Fruit fly (Drosophila melanogaster) whole organism, prepupa: Measurements from ENCODE around the gene CG5281.

Experiments used
- Blimp-1 ChIP-seq: fragments of 200-800 bp; sonication (Bioruptor generic); optimal IDR thresholded peaks from 3 replicates; lab custom pipeline; 2017; ENCODE audit warnings: missing biosample characterization, missing genetic modification characterization, mild to moderate bottlenecking, moderate library complexity, missing genetic modification reagents
- CG10669 ChIP-seq: fragments of 200-800 bp; sonication (Bioruptor generic); optimal IDR thresholded peaks from 3 replicates; lab custom pipeline; 2018; ENCODE audit warnings: missing biosample characterization, mild to moderate bottlenecking, missing genetic modification characterization, moderate library complexity
- CG11902 ChIP-seq: fragments of 200-800 bp; sonication (Bioruptor generic); optimal IDR thresholded peaks from 3 replicates; lab custom pipeline; 2016; ENCODE audit warnings: missing biosample characterization, missing genetic modification characterization
- CG15336 ChIP-seq: fragments of 200-800 bp; sonication (Bioruptor generic); IDR thresholded peaks from 2 replicates; pipeline ENCODE4 v1.3.6; 2022; ENCODE audit warnings: missing biosample characterization, missing genetic modification characterization
- CG1621 ChIP-seq: fragments of 200-800 bp; sonication (Bioruptor generic); optimal IDR thresholded peaks from 3 replicates; lab custom pipeline; 2018; ENCODE audit warnings: missing biosample characterization, mild to moderate bottlenecking, missing genetic modification characterization
- CG3032 ChIP-seq: fragments of 200-800 bp; optimal IDR thresholded peaks from 2 replicates; lab custom pipeline; 2019; ENCODE audit warnings: missing biosample characterization, mild to moderate bottlenecking, missing genetic modification characterization, moderate library complexity
- CG31627 ChIP-seq: fragments of 200-800 bp; sonication (Bioruptor generic); optimal IDR thresholded peaks from 3 replicates; lab custom pipeline; 2016; ENCODE audit warnings: missing biosample characterization, missing genetic modification characterization
- CG32006 ChIP-seq: fragments of 200-800 bp; sonication (Bioruptor generic); optimal IDR thresholded peaks from 3 replicates; lab custom pipeline; 2017; ENCODE audit warnings: missing biosample characterization, mild to moderate bottlenecking, missing genetic modification characterization
- CG6792 ChIP-seq: fragments of 200-800 bp; sonication (Bioruptor generic); optimal IDR thresholded peaks from 3 replicates; lab custom pipeline; 2016; ENCODE audit warnings: missing biosample characterization, missing genetic modification characterization
- CG6854 ChIP-seq: fragments of 200-800 bp; sonication (Bioruptor generic); optimal IDR thresholded peaks from 2 replicates; lab custom pipeline; 2017; ENCODE audit warnings: missing biosample characterization, mild to moderate bottlenecking, missing genetic modification characterization
- CG8319 ChIP-seq: fragments of 200-800 bp; sonication (Bioruptor generic); optimal IDR thresholded peaks from 3 replicates; lab custom pipeline; 2016; ENCODE audit warnings: missing biosample characterization, missing genetic modification characterization
- CG9139 ChIP-seq: fragments of 200-800 bp; sonication (Bioruptor generic); optimal IDR thresholded peaks from 3 replicates; lab custom pipeline; 2017; ENCODE audit warnings: missing biosample characterization, mild to moderate bottlenecking, missing genetic modification characterization
- Eip78C ChIP-seq: fragments of 200-800 bp; sonication (Bioruptor generic); peaks from one replicate; lab custom pipeline; 2016; ENCODE audit warnings: missing biosample characterization, missing genetic modification characterization
- Eip93F ChIP-seq: fragments of 200-800 bp; sonication (Bioruptor generic); optimal IDR thresholded peaks from 2 replicates; lab custom pipeline; 2016; ENCODE audit warnings: missing biosample characterization, mild to moderate bottlenecking, missing genetic modification characterization
- Ets21C ChIP-seq: fragments of 200-800 bp; sonication (Bioruptor generic); optimal IDR thresholded peaks from 3 replicates; lab custom pipeline; 2016; ENCODE audit warnings: missing biosample characterization, missing genetic modification characterization
- Gug ChIP-seq: fragments of 200-800 bp; sonication (Bioruptor generic); IDR thresholded peaks from 2 replicates; pipeline ENCODE4 v1.3.6; 2022; ENCODE audit warnings: missing biosample characterization, missing genetic modification characterization
- Hr39 ChIP-seq: fragments of 200-800 bp; sonication (Bioruptor generic); optimal IDR thresholded peaks from 2 replicates; lab custom pipeline; 2016; ENCODE audit warnings: missing biosample characterization, missing genetic modification characterization
- Hr4 ChIP-seq: fragments of 200-800 bp; sonication (Bioruptor generic); optimal IDR thresholded peaks from 3 replicates; lab custom pipeline; 2016; ENCODE audit warnings: missing biosample characterization, missing genetic modification characterization
- Lpt ChIP-seq: fragments of 200-800 bp; sonication (Bioruptor generic); optimal IDR thresholded peaks from 3 replicates; lab custom pipeline; 2016; ENCODE audit warnings: missing biosample characterization, missing genetic modification characterization
- Met ChIP-seq: fragments of 200-800 bp; sonication (Bioruptor generic); optimal IDR thresholded peaks from 3 replicates; lab custom pipeline; 2016; ENCODE audit warnings: missing biosample characterization, missing genetic modification characterization
- Smox ChIP-seq: fragments of 200-800 bp; sonication (Bioruptor generic); optimal IDR thresholded peaks from 3 replicates; lab custom pipeline; 2016; ENCODE audit warnings: missing biosample characterization, missing genetic modification characterization
- Sox102F ChIP-seq: fragments of 200-800 bp; sonication (Bioruptor generic); optimal IDR thresholded peaks from 2 replicates; lab custom pipeline; 2016; ENCODE audit warnings: missing biosample characterization, mild to moderate bottlenecking, missing genetic modification characterization
- Sox14 ChIP-seq: fragments of 200-800 bp; sonication (Bioruptor generic); optimal IDR thresholded peaks from 3 replicates; lab custom pipeline; 2016; ENCODE audit warnings: missing biosample characterization, missing genetic modification characterization
- Sox15 ChIP-seq: fragments of 200-800 bp; sonication (Bioruptor generic); optimal IDR thresholded peaks from 3 replicates; lab custom pipeline; 2016; ENCODE audit warnings: missing biosample characterization, missing genetic modification characterization
- acj6 ChIP-seq: fragments of 200-800 bp; sonication (Bioruptor generic); optimal IDR thresholded peaks from 3 replicates; lab custom pipeline; 2016; ENCODE audit warnings: missing biosample characterization, missing genetic modification characterization
- dsx ChIP-seq: fragments of 200-800 bp; optimal IDR thresholded peaks from 3 replicates; lab custom pipeline; 2019; ENCODE audit warnings: missing biosample characterization, mild to moderate bottlenecking, missing genetic modification characterization, moderate library complexity; ENCODE audit not compliant: poor library complexity, severe bottlenecking
- eg ChIP-seq: fragments of 200-800 bp; sonication (Bioruptor generic); IDR thresholded peaks from 3 replicates; pipeline ENCODE4 v1.3.6; 2022; ENCODE audit warnings: missing biosample characterization, missing genetic modification characterization
- fkh ChIP-seq: fragments of 200-800 bp; sonication (Bioruptor generic); optimal IDR thresholded peaks from 3 replicates; lab custom pipeline; 2017; ENCODE audit warnings: missing biosample characterization, mild to moderate bottlenecking, missing genetic modification characterization, moderate library complexity
- net ChIP-seq: fragments of 200-800 bp; sonication (Bioruptor generic); optimal IDR thresholded peaks from 3 replicates; lab custom pipeline; 2016; ENCODE audit warnings: missing biosample characterization, missing genetic modification characterization
- spab ChIP-seq: fragments of 200-800 bp; sonication (Bioruptor generic); optimal IDR thresholded peaks from 2 replicates; lab custom pipeline; 2017; ENCODE audit warnings: missing biosample characterization, mild to moderate bottlenecking, missing genetic modification characterization, missing genetic modification reagents
- svp ChIP-seq: fragments of 200-800 bp; sonication (Bioruptor generic); peaks from one replicate; lab custom pipeline; 2016; ENCODE audit warnings: missing biosample characterization, missing genetic modification characterization
- topi ChIP-seq: fragments of 200-800 bp; sonication (Bioruptor generic); optimal IDR thresholded peaks from 3 replicates; lab custom pipeline; 2016; ENCODE audit warnings: missing biosample characterization, missing genetic modification characterization

CG5281 gene

DNA sequence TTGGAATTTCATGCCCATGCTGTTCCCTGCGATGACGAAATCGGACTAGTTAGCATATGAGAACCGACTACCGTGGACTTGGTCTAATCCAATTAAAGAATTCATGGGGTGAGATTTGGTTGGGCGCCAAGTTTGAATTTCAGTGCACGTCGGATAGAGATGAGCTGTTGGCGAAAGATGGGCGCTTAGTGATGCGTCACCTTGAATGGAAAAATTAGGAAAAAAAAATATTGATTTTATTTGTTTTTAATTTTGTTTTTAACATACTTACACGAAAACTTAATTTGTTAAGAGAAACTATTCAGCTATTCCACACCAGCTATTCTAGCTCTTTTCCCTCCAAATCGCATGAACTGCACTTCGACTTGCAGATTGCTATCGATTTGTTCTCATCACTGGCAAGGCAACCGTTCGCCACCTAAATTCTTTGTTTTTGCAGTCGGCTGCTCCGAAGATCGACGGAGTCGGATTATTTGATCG lies 14.0 kb upstream of the CG5281 start, which contains the start of the genes ninaG and Sptz (continued):
- TF ChIP-seq CG11902 (GFP tag; lab: Kevin White, UChicago) (peak; percentile 93), Sox102F (GFP tag; lab: Kevin White, UChicago) (peak; percentile 88), fkh (GFP tag; lab: Kevin White, UChicago) (no peak), CG9139 (GFP tag; lab: Kevin White, UChicago) (no peak), CG6854 (GFP tag; lab: Kevin White, UChicago) (peak; percentile 69), Hr4 (no peak), Eip93F (peak; percentile 76), CG6792 (GFP tag; lab: Kevin White, UChicago) (peak; percentile 91)

DNA sequence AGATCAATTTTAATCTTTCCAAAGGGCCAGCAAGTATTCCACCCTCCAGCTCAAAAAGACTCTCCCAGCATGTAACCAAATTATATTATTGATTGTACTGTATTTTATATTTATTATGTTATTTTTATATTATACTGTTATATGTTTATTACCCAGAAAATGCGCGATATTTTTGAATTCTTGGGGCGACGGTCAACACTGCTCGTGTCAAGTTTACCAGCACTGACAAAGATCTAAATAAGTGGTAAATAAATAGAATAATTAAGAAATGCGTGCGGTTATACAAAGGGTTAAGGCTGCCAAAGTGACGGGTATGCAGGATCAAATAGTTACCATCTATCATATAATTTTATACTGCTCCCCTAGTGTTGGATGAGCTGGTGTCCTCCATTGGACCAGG lies 5.8 kb upstream of the CG5281 start, which contains the start of gene Dtd:
Gene Dtd (plus strand): TSS at position 248 of the 400 bp plus-strand sequence.
- TF ChIP-seq CG31627 (GFP tag; lab: Kevin White, UChicago) (no peak), CG6854 (GFP tag; lab: Kevin White, UChicago) (no peak), CG10669 (GFP tag; lab: Kevin White, UChicago) (no peak), topi (no peak), CG8319 (no peak), Eip78C (GFP tag; lab: Kevin White, UChicago) (no peak), Gug (GFP tag; lab: Robert Waterston, UW) (no peak), CG1621 (tag; lab: Kevin White, UChicago) (no peak), Met (GFP tag; lab: Kevin White, UChicago) (no peak), Lpt (GFP tag; lab: Kevin White, UChicago) (no peak), Hr39 (GFP tag; lab: Kevin White, UChicago) (no peak), acj6 (GFP tag; lab: Kevin White, UChicago) (no peak), Hr4 (no peak), CG32006 (GFP tag; lab: Kevin White, UChicago) (no peak), Ets21C (GFP tag; lab: Kevin White, UChicago) (no peak), eg (no peak)

DNA sequence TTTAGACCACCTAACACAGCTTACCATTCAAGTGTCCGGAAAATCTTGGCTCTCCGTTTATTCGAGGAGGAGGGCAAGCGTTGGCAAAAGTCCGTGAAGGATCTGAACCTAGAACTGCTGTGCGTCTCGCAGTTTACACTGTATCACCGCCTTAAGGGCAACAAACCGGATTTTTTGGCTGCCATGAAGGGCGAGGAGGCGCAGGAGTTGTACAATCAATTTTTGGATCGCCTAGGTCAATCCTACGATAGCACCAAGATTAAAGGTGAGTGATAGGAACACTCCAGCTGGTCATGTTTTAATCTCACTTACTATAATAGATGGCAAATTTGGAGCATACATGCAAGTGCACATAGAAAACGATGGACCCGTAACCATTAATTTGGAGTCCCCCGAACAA lies 5.3 kb upstream of the CG5281 start:
- TF ChIP-seq net (GFP tag; lab: Kevin White, UChicago) (no peak), svp (peak; percentile 88), fkh (GFP tag; lab: Kevin White, UChicago) (no peak), CG15336 (GFP tag; lab: Robert Waterston, UW) (no peak), Blimp-1 (GFP tag; lab: Kevin White, UChicago) (no peak), Lpt (GFP tag; lab: Kevin White, UChicago) (no peak), CG3032 (tag; lab: Kevin White, UChicago) (no peak), dsx (no peak), spab (GFP tag; lab: Kevin White, UChicago) (no peak)

DNA sequence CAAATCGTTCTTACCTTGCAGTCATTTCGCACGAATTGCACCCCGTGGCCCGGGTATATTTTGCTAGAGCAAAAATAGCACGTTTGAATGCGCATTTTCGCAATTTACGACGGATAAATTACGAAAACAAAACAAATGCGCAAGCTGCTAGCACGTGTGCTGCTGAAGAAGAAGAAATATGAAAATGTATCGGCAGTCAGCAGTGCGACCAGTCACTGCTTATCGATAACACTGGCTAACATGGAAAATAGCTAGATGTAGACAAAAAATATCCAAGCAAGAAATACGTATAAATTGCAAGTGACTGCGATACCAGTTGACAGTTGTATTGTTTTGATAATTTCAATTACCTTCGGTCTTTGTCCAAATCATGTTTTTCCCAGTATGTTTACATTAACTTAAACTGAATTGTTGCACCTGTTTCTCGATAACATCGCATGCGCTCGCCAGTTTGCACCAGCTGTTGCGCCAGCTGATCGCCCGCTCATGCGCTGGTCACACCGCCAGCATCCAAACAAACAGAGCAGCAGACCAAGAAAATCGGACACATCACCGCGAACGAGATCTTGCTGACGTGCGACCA lies 4.2 kb upstream of the CG5281 start, which contains the start of the genes RpL24-like and CG5276:
Gene RpL24-like (minus strand): TSS at position 188 of the 583 bp plus-strand sequence.
Gene CG5276 (plus strand): TSS at position 344 of the 583 bp plus-strand sequence.
- TF ChIP-seq Sox15 (GFP tag; lab: Kevin White, UChicago), result no peak
- peak; percentile 25 for TF ChIP-seq Sox14 (GFP tag; lab: Kevin White, UChicago)
- TF ChIP-seq fkh (GFP tag; lab: Kevin White, UChicago), result peak; percentile 84

DNA sequence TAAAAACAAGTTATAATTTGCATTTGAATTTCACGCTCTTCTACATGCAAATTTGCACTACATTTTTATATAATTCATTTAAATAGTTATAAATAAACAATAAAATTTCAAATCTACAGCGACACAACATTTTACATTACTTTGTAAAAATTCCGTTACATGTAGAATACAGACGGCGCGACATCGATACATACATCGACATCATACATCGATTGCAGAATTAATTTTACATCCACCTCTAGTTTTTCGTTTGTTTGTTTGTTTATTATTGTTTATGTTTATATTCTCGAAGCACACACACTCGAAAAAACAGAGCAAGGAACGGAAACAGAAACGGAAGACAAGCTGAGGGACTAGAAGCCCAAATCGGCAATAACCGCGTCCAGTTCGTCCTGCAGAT lies 1.9 kb downstream of the CG5281 start, which contains the start of gene CG17230:
Gene CG17230 (plus strand): TSS at position 258 of the 400 bp plus-strand sequence.
- TF ChIP-seq fkh (GFP tag; lab: Kevin White, UChicago) (peak; percentile 98), Smox (no peak)
- TF ChIP-seq, all 60 proteins: peak for 1
